Worm (Caenorhabditis elegans) whole organism, dauer: Measurements from ENCODE around the gene Y94H6A.5.
"Not testable (repeated sequence)": the region's sequence is repeated elsewhere in the genome, so short reads cannot be mapped to it uniquely, and the experiment has no call there.

Source experiments
- unc-62 ChIP-seq: sonication (generic microtip); optimal IDR thresholded peaks from 2 replicates; lab custom pipeline; 2017; ENCODE audit warnings: missing biosample characterization, missing genetic modification reagents, missing genetic modification characterization

Gene Y94H6A.5

DNA sequence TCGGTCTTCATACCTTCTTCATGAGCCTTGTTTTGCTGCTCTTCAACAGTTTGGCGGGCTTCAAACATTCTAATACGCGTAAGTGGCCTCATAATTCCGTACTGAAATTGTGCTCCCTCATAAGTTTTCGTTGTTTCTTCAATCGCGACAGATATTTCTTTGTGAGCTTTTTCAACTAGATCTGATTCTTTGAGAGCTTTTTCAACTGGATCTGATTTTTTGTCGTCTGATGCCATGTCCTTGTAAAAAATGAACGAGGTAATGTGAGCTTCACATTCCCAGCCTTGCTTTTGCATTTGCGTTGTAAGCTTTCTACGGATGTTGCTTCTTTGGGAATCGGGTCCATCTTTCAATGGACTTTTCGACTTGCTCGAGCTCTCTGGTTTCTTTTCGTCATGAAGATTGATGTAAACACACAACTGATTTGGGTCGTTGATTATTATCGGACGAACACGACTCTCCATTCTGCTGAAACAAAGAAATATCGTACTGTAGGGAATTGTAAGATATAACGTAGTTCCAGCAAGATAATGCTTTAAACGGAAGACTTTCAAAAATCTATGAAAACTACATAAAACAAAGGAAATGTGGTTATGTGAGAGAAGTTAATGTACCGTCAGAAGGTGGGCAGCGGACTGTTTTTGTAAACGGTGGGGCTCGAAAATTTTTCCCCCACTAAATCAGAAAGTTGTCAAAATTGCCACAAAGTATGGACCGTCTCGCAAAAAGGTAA lies 6.6 kb upstream of the Y94H6A.5 start, which contains the start of gene Y94H6A.10:
Y94H6A.10 (minus strand) TSS at position 464 of the 733 bp plus-strand sequence.
- TF ChIP-seq unc-62 (GFP tag; lab: Kevin White, UChicago) = no peak

ce11 chrIV:2709590-2710201 lies 5.9 kb upstream of the Y94H6A.5 start:
- TF ChIP-seq unc-62 (GFP tag; lab: Kevin White, UChicago) = no peak

ce11 chrIV:2708329-2708965 lies 4.7 kb upstream of the Y94H6A.5 start:
- no peak for TF ChIP-seq unc-62 (GFP tag; lab: Kevin White, UChicago)

DNA sequence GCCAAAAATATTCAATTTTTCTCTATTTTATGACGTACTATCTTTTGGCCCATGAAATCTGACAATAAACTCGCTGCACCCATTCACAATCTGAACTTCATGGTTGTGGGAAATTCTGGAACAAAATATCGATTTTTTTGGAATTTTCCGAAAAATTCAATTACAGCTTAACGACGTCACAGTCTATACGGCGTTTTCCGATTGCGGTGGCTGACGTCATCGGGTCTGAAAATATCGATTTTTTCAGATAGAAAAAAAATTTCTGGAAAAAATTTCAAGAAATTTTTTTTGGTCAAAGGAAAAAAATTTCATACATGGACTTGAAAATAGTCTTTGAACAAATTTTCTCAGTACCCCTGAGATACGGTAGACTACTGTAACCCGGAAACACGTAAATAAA lies 3.2 kb upstream of the Y94H6A.5 start, which contains the start of gene ubc-8:
ubc-8 (minus strand) TSS at position 227 of the 400 bp plus-strand sequence.
- no peak for TF ChIP-seq unc-62 (GFP tag; lab: Kevin White, UChicago)

DNA sequence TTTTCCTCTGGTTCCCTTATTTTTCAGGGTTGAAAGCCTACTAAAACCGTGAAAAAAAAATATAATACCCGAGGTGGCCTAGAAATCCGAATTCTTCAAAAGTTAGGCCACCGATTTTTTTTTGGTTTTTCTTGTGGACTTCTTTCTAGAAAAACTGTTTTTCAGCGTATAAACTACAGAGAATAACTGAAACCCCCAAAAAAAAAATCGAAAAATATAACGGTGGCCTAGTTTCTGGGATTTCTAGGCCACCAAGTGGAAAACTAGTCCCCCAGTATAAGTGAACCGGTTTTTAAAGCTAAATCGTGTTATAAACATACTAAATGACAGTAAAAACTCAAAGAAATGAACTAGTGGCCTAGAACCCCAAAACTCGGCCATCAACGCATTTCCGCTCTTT lies 1.9 kb upstream of the Y94H6A.5 start:
- TF ChIP-seq unc-62 (GFP tag; lab: Kevin White, UChicago) = no peak

DNA sequence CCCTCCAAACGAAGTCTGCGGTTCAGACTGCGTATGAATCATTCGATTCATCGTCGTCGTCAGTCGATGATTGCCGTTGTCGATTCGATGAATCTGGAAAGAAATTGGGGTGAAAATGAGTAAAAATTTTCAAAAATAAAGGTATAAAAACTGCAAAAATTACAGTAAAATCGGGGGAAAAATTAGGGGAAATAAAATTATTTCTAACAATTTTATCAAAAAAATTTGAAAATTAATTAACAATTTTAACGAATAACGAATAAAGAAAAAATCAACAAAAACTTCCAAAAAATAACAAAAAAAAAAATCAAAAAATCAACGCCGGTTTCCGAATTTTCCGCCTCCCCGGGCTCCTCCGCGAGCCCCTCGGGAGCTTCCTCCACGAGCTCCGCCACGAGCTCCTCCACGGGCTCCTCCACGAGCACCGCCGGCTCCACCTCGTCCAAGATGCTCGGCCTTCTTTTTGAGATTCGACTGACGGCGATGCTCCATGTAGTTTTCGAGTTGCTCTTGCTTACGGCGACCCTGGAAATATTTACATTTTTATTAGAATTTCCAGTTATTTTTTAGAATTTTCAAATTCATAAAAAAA lies 15.0 kb downstream of the Y94H6A.5 start, which contains the start of gene egrh-3:
egrh-3 (minus strand) TSS at position 51 of the 592 bp plus-strand sequence.
- TF ChIP-seq unc-62 (GFP tag; lab: Kevin White, UChicago) = no peak

ce11 chrIV:2680281-2680680 lies 23.5 kb downstream of the Y94H6A.5 start:
- TF ChIP-seq unc-62 (GFP tag; lab: Kevin White, UChicago) = no peak

DNA sequence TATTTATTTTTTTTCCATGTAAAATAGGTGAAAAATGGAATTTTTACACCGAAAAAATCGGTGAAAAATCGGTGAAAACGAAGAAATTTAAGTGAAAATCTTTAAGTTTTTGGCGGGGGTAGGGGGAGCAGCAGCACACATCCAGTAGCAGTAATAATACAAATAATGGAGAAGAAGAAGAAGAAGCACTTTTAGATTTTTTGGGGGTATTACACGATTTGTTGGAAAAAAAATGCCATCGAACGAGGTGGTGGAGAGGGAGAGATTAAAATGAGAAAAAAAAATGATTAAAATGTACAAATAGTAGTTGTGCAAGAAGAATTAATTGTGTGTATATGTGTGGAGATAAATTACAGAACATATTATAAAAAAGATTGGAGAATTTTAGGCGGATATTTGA lies 25.6 kb downstream of the Y94H6A.5 start:
- no peak for TF ChIP-seq unc-62 (GFP tag; lab: Kevin White, UChicago)

DNA sequence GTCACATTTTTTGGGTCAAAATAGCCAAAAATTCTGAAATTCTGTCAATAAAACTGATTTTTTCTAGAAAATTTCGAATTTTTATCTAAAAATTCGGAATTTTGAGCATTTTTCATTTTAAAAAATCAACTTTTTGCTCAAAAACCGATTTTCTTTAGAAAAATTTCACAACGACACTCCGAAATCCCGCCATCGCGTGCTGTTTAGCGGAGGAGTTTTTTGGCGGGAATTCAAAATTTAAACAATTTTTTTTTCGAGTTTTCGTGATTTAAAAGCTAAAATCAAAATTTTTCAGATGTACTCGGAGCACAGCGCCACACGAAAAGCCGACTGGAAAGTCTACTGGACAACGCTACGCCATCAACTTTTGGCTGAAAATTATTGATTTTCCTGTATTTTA lies 26.1 kb downstream of the Y94H6A.5 start:
- no peak for TF ChIP-seq unc-62 (GFP tag; lab: Kevin White, UChicago)

ce11 chrIV:2676281-2676680 lies 27.5 kb downstream of the Y94H6A.5 start, which contains the start of gene Y94H6A.3:
TSS of gene Y94H6A.3 (plus strand) at chrIV:2676512.
- TF ChIP-seq unc-62 (GFP tag; lab: Kevin White, UChicago) = no peak

DNA sequence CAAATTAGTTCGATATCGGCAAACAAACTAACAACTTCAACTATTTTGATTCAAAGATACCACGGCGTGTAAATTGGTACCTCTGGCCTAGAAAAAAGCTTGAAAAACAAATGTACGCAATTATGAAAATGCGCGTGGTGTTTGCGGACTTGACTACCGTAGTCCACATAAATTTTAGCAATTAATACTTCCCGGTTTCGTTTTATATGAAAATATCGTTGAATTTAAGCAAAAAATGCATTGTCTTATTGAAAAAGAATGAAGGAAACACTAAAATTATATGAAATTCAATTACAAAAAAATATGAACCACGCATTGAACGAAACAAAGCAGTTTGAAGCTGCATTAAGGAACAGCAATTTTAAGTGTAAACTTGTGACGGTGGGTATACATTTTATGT lies 28.9 kb downstream of the Y94H6A.5 start, which contains the start of gene gpx-4:
gpx-4 (minus strand) TSS at position 101 of the 400 bp plus-strand sequence.
- TF ChIP-seq unc-62 (GFP tag; lab: Kevin White, UChicago) = not testable (repeated sequence)

- no peak for TF ChIP-seq unc-62 (GFP tag; lab: Kevin White, UChicago)
These were observed 33.1 kb downstream of the Y94H6A.5 start for ce11 chrIV:2670664-2671063.

DNA sequence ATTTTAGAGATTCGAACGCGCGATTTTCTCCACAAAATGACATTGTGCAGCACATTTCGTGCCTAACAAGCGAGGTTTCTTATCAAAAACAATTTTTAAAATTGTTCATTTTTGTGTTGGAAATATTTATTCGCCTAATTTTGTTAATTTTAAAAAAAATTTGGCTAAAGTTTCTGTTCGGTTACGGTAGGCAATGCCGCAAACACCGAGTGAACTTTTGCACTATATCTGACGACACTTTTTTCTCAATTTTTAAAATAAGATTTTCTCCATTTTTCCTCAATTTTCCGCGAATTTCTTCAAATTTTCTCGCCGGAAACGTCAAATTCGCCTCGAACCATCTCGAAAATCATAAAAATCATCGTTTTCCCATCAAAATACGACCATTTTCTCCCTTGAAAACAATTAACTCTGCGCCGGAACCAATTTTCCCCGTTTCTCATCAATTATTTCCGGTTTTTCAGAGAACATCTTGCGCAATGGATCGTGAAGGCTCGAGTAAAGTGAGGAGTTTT lies 37.1 kb downstream of the Y94H6A.5 start, which contains the start of gene Y69A2AR.1:
Y69A2AR.1 (plus strand) TSS at position 465 of the 515 bp plus-strand sequence.
- no peak for TF ChIP-seq unc-62 (GFP tag; lab: Kevin White, UChicago)

ce11 chrIV:2666127-2666526 lies 37.6 kb downstream of the Y94H6A.5 start:
- TF ChIP-seq unc-62 (GFP tag; lab: Kevin White, UChicago) = no peak

DNA sequence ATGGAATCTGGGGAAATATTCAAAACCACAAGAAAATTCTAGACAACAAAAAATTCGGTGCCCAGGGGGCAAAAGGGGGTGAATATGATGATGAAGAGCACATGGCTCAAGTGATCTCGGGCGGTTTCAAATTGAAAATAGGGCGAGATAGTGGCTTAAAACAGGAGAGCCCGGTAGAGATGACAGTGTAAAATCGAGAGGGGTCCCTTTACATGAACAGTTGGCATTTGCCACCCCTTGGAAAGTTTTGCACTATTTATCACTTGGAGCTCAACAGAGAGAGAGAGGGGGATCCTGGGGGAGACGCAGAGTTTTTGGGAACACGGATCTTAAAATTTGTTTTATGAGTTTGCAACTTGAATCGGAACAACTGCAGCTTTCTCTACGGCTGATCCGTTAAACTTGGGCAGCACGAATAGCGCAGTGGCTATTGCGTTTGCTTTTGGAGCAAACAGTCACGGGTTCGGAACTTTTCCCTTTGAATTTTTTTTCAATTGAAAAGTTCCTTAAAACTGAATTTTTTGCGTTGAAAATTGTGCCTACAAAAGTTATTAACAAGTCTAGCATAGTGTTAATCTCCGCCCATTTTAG lies 38.3 kb downstream of the Y94H6A.5 start:
- TF ChIP-seq unc-62 (GFP tag; lab: Kevin White, UChicago) = no peak
